Worm (Caenorhabditis elegans) whole organism, young adult: ENCODE measurements around the gene snu-23.

Experiments used
- ccch-3 ChIP-seq: fragments of 200-800 bp; sonication (Bioruptor generic); optimal IDR thresholded peaks from 2 replicates; lab custom pipeline; 2018; ENCODE audit warnings: mild to moderate bottlenecking, missing genetic modification characterization, missing compliant biosample characterization
- egl-18 ChIP-seq: fragments of 200-800 bp; sonication (Bioruptor generic); IDR thresholded peaks from 2 replicates; pipeline ENCODE4 v1.3.6; 2022; ENCODE audit warnings: missing genetic modification reagents, missing genetic modification characterization, missing compliant biosample characterization
- snpc-4 ChIP-seq, 5 experiments: fragments of 150-350 bp in 1 of 5; sonication (generic microtip) in 4 of 5; optimal IDR thresholded peaks; 2 replicates each; lab custom pipeline; 2014 to 2018; ENCODE audit warnings: missing genetic modification characterization in 5 of 5, missing biosample characterization in 3 of 5, antibody characterized with exemption in 2 of 5, mild to moderate bottlenecking in 2 of 5, missing compliant biosample characterization in 2 of 5, missing genotype in 2 of 5, moderate library complexity in 2 of 5, missing genetic modification reagents in 1 of 5

- no peak for TF ChIP-seq ccch-3 (GFP tag; lab: Kevin White, UChicago)
- no peak for TF ChIP-seq egl-18 (GFP tag; lab: Robert Waterston, UW)
- no peak for TF ChIP-seq snpc-4 (GFP tag; optimal IDR thresholded peaks at IDR 0.05; lab: Kevin White, UChicago)
- TF ChIP-seq snpc-4 (tag; optimal IDR thresholded peaks at IDR 0.05; lab: Kevin White, UChicago), result no peak
Observed at ce11 chrIII:7765974-7766373, 3.9 kb downstream of the snu-23 start, which contains the start of gene ZK686.2.
